Worm (Caenorhabditis elegans) whole organism, mixed stage, embryonic: ENCODE data around the gene spig-7.

ENCODE experiments used
- mep-1 ChIP-seq: fragments of 150-350 bp; optimal IDR thresholded peaks from 2 replicates; lab custom pipeline; 2017; ENCODE audit warnings: missing biosample characterization, missing genetic modification reagents, missing genetic modification characterization, inconsistent platforms
- pha-4 ChIP-seq: fragments of 150-350 bp; optimal IDR thresholded peaks from 2 replicates; lab custom pipeline; 2018; ENCODE audit warnings: missing biosample characterization, missing genetic modification reagents, missing genetic modification characterization
- snpc-4 ChIP-seq: fragments of 150-350 bp; optimal IDR thresholded peaks from 2 replicates; lab custom pipeline; 2014; ENCODE audit warnings: missing biosample characterization, missing genetic modification characterization
- unc-39 ChIP-seq: fragments of 150-350 bp; optimal IDR thresholded peaks from 2 replicates; lab custom pipeline; 2014; ENCODE audit warnings: missing biosample characterization, missing genetic modification characterization
- ztf-11 ChIP-seq: fragments of 150-350 bp; optimal IDR thresholded peaks from 2 replicates; lab custom pipeline; 2014; ENCODE audit warnings: missing biosample characterization, missing genetic modification characterization

ce11 chrV:1468905-1469304 lies 25.7 kb upstream of the spig-7 start:
- TF ChIP-seq pha-4 (no peak), unc-39 (no peak), mep-1 (no peak), ztf-11 (tag; lab: Kevin White, UChicago) (no peak), snpc-4 (tag; lab: Kevin White, UChicago) (no peak)
